Fruit fly (Drosophila melanogaster) whole organism, prepupa: ENCODE data around the gene Sod1.

ENCODE experiments used
- CG6163 ChIP-seq: fragments of 200-800 bp; sonication (Bioruptor generic); IDR thresholded peaks from 3 replicates; pipeline ENCODE4 v1.3.6; 2022; ENCODE audit warnings: missing biosample characterization, missing genetic modification characterization
- Eip93F ChIP-seq: fragments of 200-800 bp; sonication (Bioruptor generic); optimal IDR thresholded peaks from 2 replicates; lab custom pipeline; 2016; ENCODE audit warnings: missing biosample characterization, mild to moderate bottlenecking, missing genetic modification characterization
- ss ChIP-seq, 2 experiments: fragments of 200-800 bp; sonication (Bioruptor generic); optimal IDR thresholded peaks; 2 replicates in 1 of 2; 3 replicates in 1 of 2; lab custom pipeline; 2017 to 2018; ENCODE audit warnings: mild to moderate bottlenecking in 2 of 2, missing biosample characterization in 2 of 2, missing genetic modification characterization in 2 of 2, moderate library complexity in 1 of 2

- peak; percentile 72 for TF ChIP-seq CG6163 (GFP tag; lab: Robert Waterston, UW)
- peak; percentile 21 to 52 for TF ChIP-seq ss (GFP tag; optimal IDR thresholded peaks at IDR 0.05; lab: Kevin White, UChicago)
- TF ChIP-seq Eip93F (GFP tag; lab: Kevin White, UChicago): no peak
These were observed 21.5 kb downstream of the Sod1 start for dm6 chr3L:11091943-11092609.
